Fruit fly (Drosophila melanogaster): ENCODE results near the gene CG4822.
A peak's percentile ranks its signal among the peaks of the same experiment; 100 is the strongest.

CG4822 gene

DNA sequence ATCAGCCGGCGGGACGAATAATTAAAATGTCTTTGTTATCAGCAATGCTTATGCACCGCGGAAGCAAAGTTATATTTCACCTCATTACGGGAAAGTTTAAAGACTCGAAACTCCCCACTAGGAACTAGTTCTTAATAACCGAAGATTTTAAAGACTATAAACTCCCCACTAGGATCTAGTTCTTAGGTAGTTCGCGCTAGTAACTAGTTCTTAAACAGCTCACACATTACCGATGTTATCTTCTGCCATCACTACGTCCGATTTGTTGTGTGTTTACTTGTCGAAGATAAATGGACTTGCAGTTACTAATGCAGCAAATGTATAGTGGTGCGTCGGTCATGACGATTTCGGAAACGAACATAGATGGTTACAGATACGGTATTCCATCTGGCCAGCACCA lies 21.5 kb upstream of the CG4822 start, which contains the start of the genes CG31974 and CG11454:
Gene CG31974 (minus strand): TSS at position 4 of the 400 bp plus-strand sequence.
Gene CG11454 (plus strand): TSS at position 236 of the 400 bp plus-strand sequence.
- TF ChIP-seq CG1602 (GFP tag; optimal IDR thresholded peaks at IDR 0.05): no peak
- no peak for TF ChIP-seq dm (GFP tag; optimal IDR thresholded peaks at IDR 0.05)
- no peak for TF ChIP-seq CG14441 (GFP tag; IDR thresholded peaks at IDR 0.05)
- no peak for TF ChIP-seq CG11093 (GFP tag; IDR thresholded peaks at IDR 0.05)
- TF ChIP-seq CG14710 (tag; optimal IDR thresholded peaks at IDR 0.05): peak; percentile 23
- no peak for TF ChIP-seq Atf6 (GFP tag; IDR thresholded peaks at IDR 0.05)
- peak; percentile 85 for TF ChIP-seq Dp (GFP tag; optimal IDR thresholded peaks at IDR 0.05)
- no peak for TF ChIP-seq slbo (GFP tag; IDR thresholded peaks at IDR 0.05)
- no peak for TF ChIP-seq CG15269 (tag; optimal IDR thresholded peaks at IDR 0.05)
- peak; percentile 56 for TF ChIP-seq B-H2 (GFP tag; optimal IDR thresholded peaks at IDR 0.05)
- no peak for TF ChIP-seq CG43689 (GFP tag; IDR thresholded peaks at IDR 0.05)
- no peak for TF ChIP-seq Hsf (GFP tag; optimal IDR thresholded peaks at IDR 0.05)
- TF ChIP-seq CoRest (tag; optimal IDR thresholded peaks at IDR 0.05): peak; percentile 4
- no peak for TF ChIP-seq sisA (GFP tag; IDR thresholded peaks at IDR 0.05)
- no peak for TF ChIP-seq Dek (tag; optimal IDR thresholded peaks at IDR 0.05)
- TF ChIP-seq CG31441 (GFP tag; IDR thresholded peaks at IDR 0.05): no peak
- no peak for TF ChIP-seq twi (tag; optimal IDR thresholded peaks at IDR 0.05)
- TF ChIP-seq slou (GFP tag; optimal IDR thresholded peaks at IDR 0.05): no peak
- no peak for TF ChIP-seq CG17186 (GFP tag; optimal IDR thresholded peaks at IDR 0.05)
- TF ChIP-seq crc (GFP tag; optimal IDR thresholded peaks at IDR 0.05): no peak
- TF ChIP-seq HmgZ (tag; optimal IDR thresholded peaks at IDR 0.05): peak; percentile 61
- TF ChIP-seq CG13424 (tag; optimal IDR thresholded peaks at IDR 0.05): no peak
- no peak for TF ChIP-seq Trl (optimal IDR thresholded peaks at IDR 0.05)
- TF ChIP-seq Trl (GFP tag; optimal IDR thresholded peaks at IDR 0.05): no peak
- no peak for TF ChIP-seq CG9817 (tag; optimal IDR thresholded peaks at IDR 0.05)
- no peak for TF ChIP-seq Max (GFP tag; optimal IDR thresholded peaks at IDR 0.05)
- TF ChIP-seq Doc3 (GFP tag; IDR thresholded peaks at IDR 0.05; ENCODE audit: partially characterized antibody): peak; percentile 87
- TF ChIP-seq h (optimal IDR thresholded peaks at IDR 0.05): no peak
- no peak for TF ChIP-seq odd (GFP tag; optimal IDR thresholded peaks at IDR 0.05)
- TF ChIP-seq hth (optimal IDR thresholded peaks at IDR 0.05): no peak
- peak; percentile 3 for TF ChIP-seq wek (GFP tag; optimal IDR thresholded peaks at IDR 0.05)
- TF ChIP-seq wor (GFP tag; IDR thresholded peaks at IDR 0.05): no peak
- no peak for TF ChIP-seq NC2β (GFP tag; optimal IDR thresholded peaks at IDR 0.05)
- no peak for TF ChIP-seq HmgD (GFP tag; optimal IDR thresholded peaks at IDR 0.05)
- no peak for TF ChIP-seq kah (GFP tag; optimal IDR thresholded peaks at IDR 0.05)
- TF ChIP-seq Bteb2 (GFP tag; optimal IDR thresholded peaks at IDR 0.05): no peak
- peak; percentile 15 for TF ChIP-seq CG13894 (tag; optimal IDR thresholded peaks at IDR 0.05)
- no peak for TF ChIP-seq toy (GFP tag; IDR thresholded peaks at IDR 0.05)
- TF ChIP-seq stwl (tag; optimal IDR thresholded peaks at IDR 0.05): peak; percentile 57
- no peak for TF ChIP-seq chif (GFP tag; optimal IDR thresholded peaks at IDR 0.05)
- TF ChIP-seq HLHmδ (GFP tag; optimal IDR thresholded peaks at IDR 0.05): no peak
- TF ChIP-seq CG15073 (GFP tag; optimal IDR thresholded peaks at IDR 0.05): no peak
- no peak for TF ChIP-seq CG5953 (GFP tag; IDR thresholded peaks at IDR 0.05)
- no peak for TF ChIP-seq Hmx (GFP tag; optimal IDR thresholded peaks at IDR 0.05)
- TF ChIP-seq HLH4C (GFP tag; IDR thresholded peaks at IDR 0.05; ENCODE audit: partially characterized antibody): peak; percentile 60; the same call in 1 of the 3 replicates
- no peak for TF ChIP-seq cad (GFP tag; optimal IDR thresholded peaks at IDR 0.05)
- TF ChIP-seq Blimp-1 (GFP tag; optimal IDR thresholded peaks at IDR 0.05): no peak
- no peak for TF ChIP-seq CG4282 (GFP tag; optimal IDR thresholded peaks at IDR 0.05)
- TF ChIP-seq jing (GFP tag; optimal IDR thresholded peaks at IDR 0.05): no peak
- TF ChIP-seq Jarid2 (GFP tag; optimal IDR thresholded peaks at IDR 0.05): no peak
- no peak for TF ChIP-seq danr (GFP tag; IDR thresholded peaks at IDR 0.05)
- TF ChIP-seq D19A (tag; optimal IDR thresholded peaks at IDR 0.05): no peak
- no peak for TF ChIP-seq Camta (GFP tag; optimal IDR thresholded peaks at IDR 0.05)

Data from whole organism, embryonic.